Fruit fly (Drosophila melanogaster): ENCODE data around the gene Tom70.
A peak's percentile ranks its signal among the peaks of the same experiment; 100 is the strongest.

Gene Tom70

dm6 chr2L:12006397-12007330 lies 31.6 kb downstream of the Tom70 start (continued):
- peak; percentile 95 for TF ChIP-seq CG3032 (tag; optimal IDR thresholded peaks at IDR 0.05)
- TF ChIP-seq cyc (GFP tag; optimal IDR thresholded peaks at IDR 0.05) = peak; percentile 82
- peak; percentile 90 for TF ChIP-seq spab (GFP tag; optimal IDR thresholded peaks at IDR 0.05)
- peak; percentile 83 for TF ChIP-seq CG3919 (GFP tag; optimal IDR thresholded peaks at IDR 0.05)
- TF ChIP-seq Smox (GFP tag; optimal IDR thresholded peaks at IDR 0.05) = peak; percentile 72
- TF ChIP-seq CG8119 (GFP tag; IDR thresholded peaks at IDR 0.05) = no peak
- peak; percentile 57 for TF ChIP-seq dac (GFP tag; optimal IDR thresholded peaks at IDR 0.05)
- peak; percentile 24 to 94 for TF ChIP-seq salr (GFP tag; optimal IDR thresholded peaks at IDR 0.05)
- peak; percentile 90 for TF ChIP-seq Eip75B (GFP tag; optimal IDR thresholded peaks at IDR 0.05)
- TF ChIP-seq CG8632 (GFP tag; optimal IDR thresholded peaks at IDR 0.05) = peak; percentile 92
- no peak for TF ChIP-seq CG1621 (tag; optimal IDR thresholded peaks at IDR 0.05)
- peak; percentile 89 for TF ChIP-seq achi (GFP tag; optimal IDR thresholded peaks at IDR 0.05)
- peak; percentile 91 to 96 for TF ChIP-seq ss (GFP tag; optimal IDR thresholded peaks at IDR 0.05)
- peak; percentile 81 for TF ChIP-seq CG7368 (GFP tag; optimal IDR thresholded peaks at IDR 0.05)
- peak; percentile 86 for TF ChIP-seq CG4318 (GFP tag; optimal IDR thresholded peaks at IDR 0.05)
- peak; percentile 91 for TF ChIP-seq CG34406 (GFP tag; optimal IDR thresholded peaks at IDR 0.05)

dm6 chr2L:12005436-12006396 lies 32.6 kb downstream of the Tom70 start:
- TF ChIP-seq CG6276 (GFP tag; optimal IDR thresholded peaks at IDR 0.05) (peak; percentile 14), Blimp-1 (GFP tag; optimal IDR thresholded peaks at IDR 0.05) (peak; percentile 81), CG6854 (GFP tag; optimal IDR thresholded peaks at IDR 0.05) (peak; percentile 55), Eip78C (GFP tag) (peak; percentile 56), CG1621 (tag; optimal IDR thresholded peaks at IDR 0.05) (peak; percentile 75), Eip75B (GFP tag; optimal IDR thresholded peaks at IDR 0.05) (no peak), svp (GFP tag) (peak; percentile 93), eg (GFP tag; IDR thresholded peaks at IDR 0.05) (no peak), dsx (GFP tag; optimal IDR thresholded peaks at IDR 0.05; ENCODE audit: poor library complexity, severe bottlenecking) (peak; percentile 80), CG9139 (GFP tag; optimal IDR thresholded peaks at IDR 0.05) (no peak), CG7368 (GFP tag; optimal IDR thresholded peaks at IDR 0.05) (no peak)

DNA sequence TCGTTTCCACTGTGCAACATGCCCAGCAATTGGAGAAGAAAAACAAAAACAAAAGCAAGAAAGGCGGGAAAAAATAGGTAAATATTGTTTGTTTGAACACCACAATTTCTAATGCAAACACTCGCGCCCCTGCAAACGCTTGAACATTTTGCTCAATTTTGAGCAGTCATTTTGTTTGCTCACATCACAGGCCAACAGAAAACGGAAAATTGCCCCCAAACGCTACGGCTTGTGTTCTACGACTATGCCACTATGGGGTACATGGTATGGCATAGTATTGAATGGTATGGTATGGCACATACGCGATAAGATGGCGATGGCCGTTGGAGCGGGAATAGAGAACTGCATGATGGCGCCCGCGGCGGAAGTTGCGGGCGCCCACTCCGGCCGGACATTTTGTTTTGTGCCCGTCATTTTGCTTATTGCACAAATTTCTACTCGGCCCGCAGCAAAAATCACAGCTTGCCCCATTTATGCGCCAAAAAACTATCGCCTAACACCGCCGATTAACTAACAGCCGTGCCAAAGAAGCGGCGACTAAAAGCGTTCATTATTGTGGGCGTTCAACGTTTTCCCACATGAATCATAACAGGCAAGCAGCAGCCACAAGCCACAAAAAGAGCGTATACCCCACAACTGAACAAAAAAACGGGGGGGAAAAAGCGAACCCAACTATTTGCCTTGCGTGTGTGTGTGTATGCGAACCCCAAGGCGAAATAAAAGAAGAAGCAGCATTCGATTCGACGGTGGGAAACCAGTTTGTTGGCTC lies 33.9 kb downstream of the Tom70 start:
- TF ChIP-seq CG6808 (GFP tag; optimal IDR thresholded peaks at IDR 0.05) (peak; percentile 32), pdm3 (GFP tag; optimal IDR thresholded peaks at IDR 0.05) (peak; percentile 22), CG8119 (GFP tag; IDR thresholded peaks at IDR 0.05) (no peak), Eip75B (GFP tag; optimal IDR thresholded peaks at IDR 0.05) (peak; percentile 15), CG11902 (GFP tag; optimal IDR thresholded peaks at IDR 0.05) (no peak), achi (GFP tag; optimal IDR thresholded peaks at IDR 0.05) (no peak), CG6792 (GFP tag; optimal IDR thresholded peaks at IDR 0.05) (peak; percentile 17), Met (GFP tag; optimal IDR thresholded peaks at IDR 0.05) (no peak), esn (GFP tag; optimal IDR thresholded peaks at IDR 0.05) (no peak), Eip93F (GFP tag; optimal IDR thresholded peaks at IDR 0.05) (no peak), Ets21C (GFP tag; optimal IDR thresholded peaks at IDR 0.05) (no peak), Lpt (GFP tag; optimal IDR thresholded peaks at IDR 0.05) (peak; percentile 1), fd59A (GFP tag; optimal IDR thresholded peaks at IDR 0.05) (peak; percentile 38), Gug (GFP tag; IDR thresholded peaks at IDR 0.05) (no peak), vri (GFP tag; optimal IDR thresholded peaks at IDR 0.05) (no peak), Hr38 (GFP tag; optimal IDR thresholded peaks at IDR 0.05) (no peak), CG6163 (GFP tag; IDR thresholded peaks at IDR 0.05) (no peak), svp (GFP tag) (peak; percentile 22), Hr39 (GFP tag; optimal IDR thresholded peaks at IDR 0.05) (no peak), eg (GFP tag; IDR thresholded peaks at IDR 0.05) (no peak), CG10669 (GFP tag; optimal IDR thresholded peaks at IDR 0.05) (peak; percentile 9), CG4318 (GFP tag; optimal IDR thresholded peaks at IDR 0.05) (no peak), CG8632 (GFP tag; optimal IDR thresholded peaks at IDR 0.05) (no peak), cyc (GFP tag; optimal IDR thresholded peaks at IDR 0.05) (no peak), CG11762 (GFP tag; optimal IDR thresholded peaks at IDR 0.05; ENCODE audit: insufficient read depth) (no peak), CG9139 (GFP tag; optimal IDR thresholded peaks at IDR 0.05) (no peak)

Data from whole organism, prepupa.